Fruit fly (Drosophila melanogaster) whole organism, embryonic: ENCODE measurements around the gene CG9886.

Experiments
- ATbp ChIP-seq: fragments of 200-800 bp; sonication (Bioruptor generic); optimal IDR thresholded peaks from 2 replicates; lab custom pipeline; 2017; ENCODE audit warnings: missing biosample characterization, mild to moderate bottlenecking, missing genetic modification characterization, missing genetic modification reagents
- Antp ChIP-seq: fragments of 200-800 bp; sonication (Bioruptor generic); optimal IDR thresholded peaks from 3 replicates; lab custom pipeline; 2016; ENCODE audit warnings: missing biosample characterization, missing genetic modification characterization
- Asciz ChIP-seq: fragments of 200-800 bp; sonication (Bioruptor generic); optimal IDR thresholded peaks from 2 replicates; lab custom pipeline; 2017; ENCODE audit warnings: missing biosample characterization, mild to moderate bottlenecking, missing genetic modification characterization, missing genetic modification reagents
- Blimp-1 ChIP-seq: fragments of 200-800 bp; sonication (Bioruptor generic); optimal IDR thresholded peaks from 3 replicates; lab custom pipeline; 2018; ENCODE audit warnings: missing biosample characterization, missing genetic modification characterization, mild to moderate bottlenecking, moderate library complexity, missing genetic modification reagents
- Bteb2 ChIP-seq: fragments of 200-800 bp; sonication (Bioruptor generic); optimal IDR thresholded peaks from 2 replicates; lab custom pipeline; 2016; ENCODE audit warnings: missing biosample characterization, missing genetic modification characterization
- CG10565 ChIP-seq: fragments of 200-800 bp; sonication (Bioruptor generic); optimal IDR thresholded peaks from 3 replicates; lab custom pipeline; 2016; ENCODE audit warnings: missing biosample characterization, mild to moderate bottlenecking, missing genetic modification characterization
- CG12744 ChIP-seq: fragments of 200-800 bp; sonication (Bioruptor generic); optimal IDR thresholded peaks from 2 replicates; lab custom pipeline; 2016; ENCODE audit warnings: missing biosample characterization, missing genetic modification characterization
- CG13424 ChIP-seq: fragments of 200-800 bp; sonication (Bioruptor generic); optimal IDR thresholded peaks from 2 replicates; lab custom pipeline; 2019; ENCODE audit warnings: missing biosample characterization, mild to moderate bottlenecking, missing genetic modification characterization, moderate library complexity
- CG14441 ChIP-seq: fragments of 200-800 bp; sonication (Bioruptor generic); IDR thresholded peaks from 2 replicates; pipeline ENCODE4 v1.3.6; 2022; ENCODE audit warnings: missing biosample characterization, missing genetic modification characterization
- CG17568 ChIP-seq: fragments of 200-800 bp; sonication (Bioruptor generic); optimal IDR thresholded peaks from 2 replicates; lab custom pipeline; 2018; ENCODE audit warnings: missing biosample characterization, mild to moderate bottlenecking, missing genetic modification characterization, moderate library complexity
- CG17829 ChIP-seq: fragments of 200-800 bp; optimal IDR thresholded peaks from 2 replicates; lab custom pipeline; 2019; ENCODE audit warnings: missing biosample characterization, mild to moderate bottlenecking, missing genetic modification characterization, moderate library complexity
- CG1792 ChIP-seq: fragments of 200-800 bp; sonication (Bioruptor generic); optimal IDR thresholded peaks from 2 replicates; lab custom pipeline; 2016; ENCODE audit warnings: missing biosample characterization, missing genetic modification characterization
- CG18262 ChIP-seq: fragments of 200-800 bp; optimal IDR thresholded peaks from 3 replicates; lab custom pipeline; 2019; ENCODE audit warnings: missing biosample characterization, mild to moderate bottlenecking, missing genetic modification characterization, moderate library complexity
- CG2678 ChIP-seq: fragments of 200-800 bp; sonication (Bioruptor generic); optimal IDR thresholded peaks from 3 replicates; lab custom pipeline; 2019; ENCODE audit warnings: missing biosample characterization, mild to moderate bottlenecking, missing genetic modification characterization, moderate library complexity
- CG31224 ChIP-seq: fragments of 200-800 bp; sonication (Bioruptor generic); IDR thresholded peaks from 2 replicates; pipeline ENCODE4 v1.3.6; 2022; ENCODE audit warnings: missing biosample characterization, missing genetic modification characterization
- CG32772 ChIP-seq: fragments of 200-800 bp; sonication (Bioruptor generic); IDR thresholded peaks from 2 replicates; pipeline ENCODE4 v1.3.6; 2022; ENCODE audit warnings: missing biosample characterization, missing genetic modification characterization
- CG5953 ChIP-seq: fragments of 200-800 bp; sonication (Bioruptor generic); IDR thresholded peaks from 2 replicates; pipeline ENCODE4 v1.3.6; 2022; ENCODE audit warnings: missing biosample characterization, missing genetic modification characterization
- CG6813 ChIP-seq: fragments of 200-800 bp; sonication (Bioruptor generic); optimal IDR thresholded peaks from 2 replicates; lab custom pipeline; 2017; ENCODE audit warnings: missing biosample characterization, missing genetic modification characterization, mild to moderate bottlenecking, moderate library complexity, missing genetic modification reagents
- CG6854 ChIP-seq: fragments of 200-800 bp; sonication (Bioruptor generic); optimal IDR thresholded peaks from 3 replicates; lab custom pipeline; 2017; ENCODE audit warnings: missing biosample characterization, mild to moderate bottlenecking, missing genetic modification characterization
- CG8281 ChIP-seq: fragments of 200-800 bp; sonication (Bioruptor generic); optimal IDR thresholded peaks from 2 replicates; lab custom pipeline; 2018; ENCODE audit warnings: missing biosample characterization, mild to moderate bottlenecking, missing genetic modification characterization, moderate library complexity
- CG9876 ChIP-seq: fragments of 200-800 bp; sonication (Bioruptor generic); optimal IDR thresholded peaks from 2 replicates; lab custom pipeline; 2016; ENCODE audit warnings: missing biosample characterization, missing genetic modification characterization
- D19A ChIP-seq: fragments of 200-800 bp; optimal IDR thresholded peaks from 3 replicates; lab custom pipeline; 2019; ENCODE audit warnings: missing biosample characterization, mild to moderate bottlenecking, missing genetic modification characterization, moderate library complexity
- Deaf1 ChIP-seq: fragments of 200-800 bp; optimal IDR thresholded peaks from 3 replicates; lab custom pipeline; 2019; ENCODE audit warnings: missing biosample characterization, mild to moderate bottlenecking, missing genetic modification characterization, moderate library complexity
- E2f1 ChIP-seq: fragments of 200-800 bp; sonication (Bioruptor generic); IDR thresholded peaks from 2 replicates; pipeline ENCODE4 v1.3.6; 2022; ENCODE audit warnings: missing biosample characterization, missing genetic modification characterization
- Ets65A ChIP-seq: fragments of 200-800 bp; sonication (Bioruptor generic); peaks from one replicate; lab custom pipeline; 2016; ENCODE audit warnings: missing biosample characterization, missing genetic modification characterization
- Gug ChIP-seq: fragments of 200-800 bp; sonication (Bioruptor generic); IDR thresholded peaks from 4 replicates; pipeline ENCODE4 v1.3.6; 2022; ENCODE audit warnings: missing biosample characterization, missing genetic modification characterization
- Hmr ChIP-seq: fragments of 200-800 bp; sonication (Bioruptor generic); optimal IDR thresholded peaks from 3 replicates; lab custom pipeline; 2017; ENCODE audit warnings: mild to moderate bottlenecking, missing biosample characterization, missing genetic modification reagents, missing genetic modification characterization
- Nf-YC ChIP-seq: fragments of 200-800 bp; optimal IDR thresholded peaks from 3 replicates; lab custom pipeline; 2019; ENCODE audit warnings: missing biosample characterization, mild to moderate bottlenecking, missing genetic modification characterization, moderate library complexity
- Rx ChIP-seq: fragments of 200-800 bp; sonication (Bioruptor generic); IDR thresholded peaks from 2 replicates; pipeline ENCODE4 v1.3.6; 2022; ENCODE audit warnings: missing biosample characterization, missing genetic modification characterization
- ara ChIP-seq: fragments of 200-800 bp; sonication (Bioruptor generic); IDR thresholded peaks from 2 replicates; pipeline ENCODE4 v1.3.6; 2022; ENCODE audit warnings: missing biosample characterization, missing genetic modification characterization
- dysf ChIP-seq: fragments of 200-800 bp; sonication (Bioruptor generic); IDR thresholded peaks from 3 replicates; pipeline ENCODE4 v1.3.6; 2022; ENCODE audit warnings: missing biosample characterization, missing genetic modification characterization
- eyg ChIP-seq: fragments of 200-800 bp; sonication (Bioruptor generic); optimal IDR thresholded peaks from 3 replicates; lab custom pipeline; 2016; ENCODE audit warnings: missing biosample characterization, missing genetic modification characterization
- fd102C ChIP-seq: fragments of 200-800 bp; sonication (Bioruptor generic); optimal IDR thresholded peaks from 2 replicates; lab custom pipeline; 2018; ENCODE audit warnings: missing biosample characterization, mild to moderate bottlenecking, missing genetic modification characterization, moderate library complexity
- fd3F ChIP-seq: fragments of 200-800 bp; sonication (Bioruptor generic); optimal IDR thresholded peaks from 2 replicates; lab custom pipeline; 2018; ENCODE audit warnings: missing biosample characterization, mild to moderate bottlenecking, missing genetic modification characterization, moderate library complexity
- grn ChIP-seq: fragments of 200-800 bp; sonication (Bioruptor generic); optimal IDR thresholded peaks from 3 replicates; lab custom pipeline; 2017; ENCODE audit warnings: missing biosample characterization, missing genetic modification characterization
- hkb ChIP-seq, 2 experiments: fragments of 200-800 bp in 1 of 2; fragments of >200 bp in 1 of 2; sonication (Bioruptor generic) in 1 of 2; IDR thresholded peaks in 1 of 2; optimal IDR thresholded peaks in 1 of 2; 2 replicates each; pipeline versions ENCODE4 v1.3.6 to Lab custom; 2017 to 2022; ENCODE audit warnings: missing biosample characterization in 1 of 2, missing genetic modification characterization in 1 of 2
- klu ChIP-seq: fragments of 200-800 bp; sonication (Bioruptor generic); IDR thresholded peaks from 2 replicates; pipeline ENCODE4 v1.3.6; 2022; ENCODE audit warnings: missing biosample characterization, missing genetic modification characterization
- nerfin-1 ChIP-seq: fragments of 200-800 bp; sonication (Bioruptor generic); optimal IDR thresholded peaks from 3 replicates; lab custom pipeline; 2019; ENCODE audit warnings: missing biosample characterization, mild to moderate bottlenecking, missing genetic modification characterization, moderate library complexity
- nom ChIP-seq: fragments of 200-800 bp; sonication (Bioruptor generic); optimal IDR thresholded peaks from 2 replicates; lab custom pipeline; 2017; ENCODE audit warnings: missing biosample characterization, missing genetic modification characterization, mild to moderate bottlenecking, moderate library complexity, missing genetic modification reagents
- row ChIP-seq: fragments of 200-800 bp; sonication (Bioruptor generic); IDR thresholded peaks from 3 replicates; pipeline ENCODE4 v1.3.6; 2022; ENCODE audit warnings: missing biosample characterization, missing genetic modification characterization
- toy ChIP-seq: fragments of 200-800 bp; sonication (Bioruptor generic); IDR thresholded peaks from 2 replicates; pipeline ENCODE4 v1.3.6; 2022; ENCODE audit warnings: missing biosample characterization, missing genetic modification characterization
- tx ChIP-seq: fragments of 200-800 bp; sonication (Bioruptor generic); optimal IDR thresholded peaks from 2 replicates; lab custom pipeline; 2016; ENCODE audit warnings: missing biosample characterization, missing genetic modification characterization
- wor ChIP-seq: fragments of 200-800 bp; sonication (Bioruptor generic); IDR thresholded peaks from 2 replicates; pipeline ENCODE4 v1.3.6; 2022; ENCODE audit warnings: missing biosample characterization, missing genetic modification characterization
- zen2 ChIP-seq: fragments of 200-800 bp; sonication (Bioruptor generic); IDR thresholded peaks from 3 replicates; pipeline ENCODE4 v1.3.6; 2022; ENCODE audit warnings: missing biosample characterization, missing genetic modification characterization; ENCODE audit not compliant: partially characterized antibody

CG9886 gene

DNA sequence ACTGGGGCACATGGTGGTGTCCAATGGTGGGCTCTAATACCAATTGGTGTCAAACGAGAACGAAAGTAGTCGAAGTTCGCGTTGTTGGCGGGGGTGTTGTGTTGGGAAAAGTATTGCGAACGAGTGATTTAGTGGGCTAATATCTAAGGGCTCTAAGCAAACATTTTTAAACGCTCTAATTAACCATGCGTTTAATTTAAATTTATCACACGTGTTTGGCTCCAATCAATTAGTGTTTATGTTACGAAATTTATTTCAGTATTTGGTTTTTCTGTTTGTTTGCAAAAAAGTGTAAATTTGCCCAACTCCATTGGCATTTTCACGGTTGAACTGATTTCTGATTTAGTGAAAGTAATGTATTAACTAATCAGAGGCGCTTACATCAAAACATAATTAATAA, 717 bp upstream of the CG9886 start, which contains the start of gene CG34447:
Gene CG34447 (minus strand): TSS at position 101 of the 400 bp plus-strand sequence.
- TF ChIP-seq Deaf1 (no peak), Blimp-1 (GFP tag; lab: Kevin White, UChicago) (peak; percentile 8)

DNA sequence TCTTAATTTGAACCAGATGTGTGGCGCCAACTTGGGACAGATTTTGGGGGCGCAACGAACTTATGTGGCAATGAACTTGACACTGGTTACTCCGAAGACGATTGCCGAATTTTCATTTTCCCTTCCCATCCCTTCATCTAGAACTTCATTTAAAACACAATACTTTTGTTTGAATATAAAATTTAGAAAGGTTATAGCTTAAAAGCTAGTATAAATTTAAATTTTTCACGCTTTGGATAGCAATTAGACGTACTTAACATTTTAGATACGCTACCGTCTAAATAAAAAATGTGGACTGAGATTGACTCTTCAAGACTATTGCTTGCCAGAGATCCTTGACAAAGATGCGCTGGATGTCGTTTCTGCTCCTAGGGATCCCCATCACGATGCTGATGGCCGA, 3.9 kb downstream of the CG9886 start, which contains the start of gene CG44139:
Gene CG44139 (plus strand): TSS at position 301 of the 400 bp plus-strand sequence.
- TF ChIP-seq nom (GFP tag; lab: Kevin White, UChicago): no peak
- TF ChIP-seq CG9876 (GFP tag; lab: Kevin White, UChicago): no peak
- no peak for TF ChIP-seq D19A (tag; lab: Kevin White, UChicago)
- TF ChIP-seq CG18262 (tag; lab: Kevin White, UChicago): no peak
- no peak for TF ChIP-seq grn
- TF ChIP-seq CG2678 (tag; lab: Kevin White, UChicago): no peak
- no peak for TF ChIP-seq nerfin-1 (tag; lab: Kevin White, UChicago)
- TF ChIP-seq CG12744: no peak
- no peak for TF ChIP-seq CG8281 (tag; lab: Kevin White, UChicago)
- TF ChIP-seq CG13424: no peak
- TF ChIP-seq Hmr: no peak
- TF ChIP-seq CG10565 (GFP tag; lab: Kevin White, UChicago): no peak

DNA sequence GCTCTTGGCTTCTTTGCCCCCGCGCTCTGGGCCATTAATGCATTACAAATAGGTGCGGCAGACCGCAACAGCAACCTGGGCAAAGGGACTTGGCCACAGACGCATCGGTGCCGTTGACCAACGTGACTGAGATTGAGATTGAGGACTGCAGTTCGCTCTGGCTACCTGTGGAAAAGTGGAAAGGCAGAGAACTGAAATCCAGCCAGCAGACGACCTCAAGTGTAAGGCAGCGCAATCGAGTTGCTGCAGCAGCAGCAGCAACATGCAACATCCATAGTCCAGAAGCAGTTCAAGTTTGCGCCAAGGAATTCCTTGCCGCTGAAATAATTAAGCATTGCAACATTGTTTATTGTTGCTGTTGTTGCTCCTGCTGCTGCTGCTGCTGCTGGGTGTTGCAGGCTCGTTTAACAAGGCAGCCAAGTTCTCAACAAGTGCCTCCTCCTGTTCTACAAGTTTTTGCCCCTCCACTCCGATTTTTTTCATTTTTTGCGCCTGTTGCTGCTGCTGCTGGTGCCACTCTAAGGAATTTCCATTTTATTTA, 5.1 kb downstream of the CG9886 start:
- no peak for TF ChIP-seq toy
- no peak for TF ChIP-seq D19A (tag; lab: Kevin White, UChicago)
- TF ChIP-seq Bteb2: no peak
- TF ChIP-seq E2f1 (GFP tag; lab: Robert Waterston, UW): no peak
- TF ChIP-seq nom (GFP tag; lab: Kevin White, UChicago): peak; percentile 10
- no peak for TF ChIP-seq hkb (optimal IDR thresholded peaks at IDR 0.05; lab: Kevin White, UChicago)
- TF ChIP-seq hkb (GFP tag; IDR thresholded peaks at IDR 0.05; lab: Robert Waterston, UW): no peak
- peak; percentile 37 for TF ChIP-seq Ets65A (GFP tag; lab: Kevin White, UChicago)
- TF ChIP-seq fd3F (GFP tag; lab: Kevin White, UChicago): no peak

DNA sequence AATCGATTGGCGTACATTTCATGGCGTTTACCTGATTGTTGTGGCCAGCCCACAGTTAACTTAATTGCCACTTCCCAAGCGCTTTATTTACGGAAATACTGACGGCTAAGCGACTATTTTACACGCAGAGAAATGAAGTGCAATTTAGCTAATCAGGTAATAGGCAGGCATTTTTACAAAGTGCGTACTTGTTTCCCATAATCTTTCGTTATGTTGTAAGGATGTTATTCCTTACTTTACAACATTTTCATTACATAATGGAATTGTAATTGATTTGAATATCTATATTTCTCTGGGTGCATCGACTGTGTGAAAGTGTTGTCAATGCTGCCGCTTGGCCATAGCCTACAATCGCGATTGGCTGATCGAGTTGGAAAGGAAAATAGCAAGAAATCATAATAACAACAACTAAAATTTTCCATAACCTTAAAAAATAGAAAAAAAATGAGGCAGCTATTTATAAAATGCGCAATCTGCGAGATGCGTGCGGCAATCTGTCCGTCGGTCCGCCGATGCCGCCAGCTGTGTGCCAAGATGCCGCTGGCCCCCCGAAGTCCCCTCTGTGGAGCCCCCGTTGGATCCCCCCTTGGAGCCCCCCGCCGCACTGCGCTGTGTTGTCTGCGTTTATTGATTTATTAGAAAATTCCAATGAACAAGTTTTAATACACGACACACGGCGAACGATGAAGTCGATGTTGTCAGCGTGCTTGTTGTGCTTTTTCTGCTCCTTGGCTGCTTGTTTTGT, 6.0 kb downstream of the CG9886 start:
- TF ChIP-seq CG32772 (GFP tag; lab: Robert Waterston, UW) (peak; percentile 46; the same call in 1 of the 2 replicates), zen2 (GFP tag; lab: Robert Waterston, UW) (no peak), Ets65A (GFP tag; lab: Kevin White, UChicago) (peak; percentile 91), eyg (no peak), Nf-YC (tag; lab: Kevin White, UChicago) (no peak), Asciz (peak; percentile 59), Rx (GFP tag; lab: Robert Waterston, UW) (peak; percentile 55), fd102C (GFP tag; lab: Kevin White, UChicago) (no peak), CG6854 (GFP tag; lab: Kevin White, UChicago) (no peak), dysf (peak; percentile 65), CG1792 (no peak), CG6813 (GFP tag; lab: Kevin White, UChicago) (no peak), CG5953 (GFP tag; lab: Robert Waterston, UW) (0 out of 2 replicates have a peak, but pooled peaks have one; percentile 28), ara (GFP tag; lab: Robert Waterston, UW) (0 out of 2 replicates have a peak, but pooled peaks have one; percentile 17), wor (GFP tag; lab: Robert Waterston, UW) (peak; percentile 59), Antp (GFP tag; lab: Kevin White, UChicago) (peak; percentile 55), CG31224 (GFP tag; lab: Robert Waterston, UW) (no peak), CG17568 (no peak), row (GFP tag; lab: Robert Waterston, UW) (peak; percentile 62), Gug (GFP tag; lab: Robert Waterston, UW) (peak; percentile 39; the same call in 1 of the 4 replicates), ATbp (GFP tag; lab: Kevin White, UChicago) (peak; percentile 68), tx (GFP tag; lab: Kevin White, UChicago) (no peak), CG14441 (GFP tag; lab: Robert Waterston, UW) (peak; percentile 76), CG17829 (tag; lab: Kevin White, UChicago) (peak; percentile 17), klu (no peak)
